Worm (Caenorhabditis elegans) whole organism, early embryonic: ENCODE measurements around the gene C18D4.12.

ENCODE experiments used
- B0310.2 ChIP-seq: sonication (generic microtip); optimal IDR thresholded peaks from 2 replicates; lab custom pipeline; 2016; ENCODE audit warnings: mild to moderate bottlenecking, missing genetic modification characterization, missing compliant biosample characterization
- F13C5.2 ChIP-seq: sonication (generic microtip); optimal IDR thresholded peaks from 2 replicates; lab custom pipeline; 2017; ENCODE audit warnings: mild to moderate bottlenecking, missing genetic modification characterization, inconsistent platforms, missing compliant biosample characterization
- aly-1 ChIP-seq: sonication (generic microtip); optimal IDR thresholded peaks from 2 replicates; lab custom pipeline; 2016; ENCODE audit warnings: missing genetic modification characterization, missing compliant biosample characterization
- ama-1 ChIP-seq: fragments of 150-350 bp; optimal IDR thresholded peaks from 2 replicates; lab custom pipeline; 2014
- ceh-13 ChIP-seq: fragments of 200-800 bp; sonication (Bioruptor generic); optimal IDR thresholded peaks from 2 replicates; lab custom pipeline; 2018; ENCODE audit warnings: mild to moderate bottlenecking, missing genetic modification characterization, missing compliant biosample characterization
- ceh-36 ChIP-seq: sonication (generic microtip); optimal IDR thresholded peaks from 2 replicates; lab custom pipeline; 2016; ENCODE audit warnings: missing genetic modification characterization, inconsistent platforms, missing compliant biosample characterization
- ets-7 ChIP-seq: sonication (generic microtip); optimal IDR thresholded peaks from 2 replicates; lab custom pipeline; 2016; ENCODE audit warnings: missing genotype, missing genetic modification characterization, missing compliant biosample characterization
- flt-1 ChIP-seq: fragments of 200-800 bp; sonication (Bioruptor generic); IDR thresholded peaks from 2 replicates; pipeline ENCODE4 v1.3.6; 2022; ENCODE audit warnings: missing genetic modification characterization, missing compliant biosample characterization
- hmbx-1 ChIP-seq: sonication (generic microtip); optimal IDR thresholded peaks from 2 replicates; lab custom pipeline; 2016; ENCODE audit warnings: mild to moderate bottlenecking, missing genetic modification characterization, missing compliant biosample characterization
- hmg-4 ChIP-seq: fragments of 200-800 bp; sonication (Bioruptor generic); optimal IDR thresholded peaks from 2 replicates; lab custom pipeline; 2018; ENCODE audit warnings: mild to moderate bottlenecking, missing genetic modification characterization, missing compliant biosample characterization
- hnd-1 ChIP-seq: sonication (generic microtip); optimal IDR thresholded peaks from 2 replicates; lab custom pipeline; 2016; ENCODE audit warnings: missing genetic modification characterization, missing compliant biosample characterization
- pes-1 ChIP-seq: fragments of 200-800 bp; sonication (Bioruptor generic); IDR thresholded peaks from 2 replicates; pipeline ENCODE4 v1.3.6; 2022; ENCODE audit warnings: missing genetic modification reagents, missing genetic modification characterization, missing compliant biosample characterization
- scrt-1 ChIP-seq: fragments of 200-800 bp; sonication (Bioruptor generic); IDR thresholded peaks from 2 replicates; pipeline ENCODE4 v1.3.6; 2022; ENCODE audit warnings: missing genetic modification characterization, missing compliant biosample characterization
- sea-1 ChIP-seq: fragments of 200-800 bp; sonication (Bioruptor generic); conservative IDR thresholded peaks from 2 replicates; pipeline ENCODE4 v1.3.6; 2022; ENCODE audit warnings: missing genetic modification characterization, missing compliant biosample characterization
- tbx-11 ChIP-seq: fragments of 200-800 bp; sonication (Bioruptor generic); IDR thresholded peaks from 2 replicates; pipeline ENCODE4 v1.3.6; 2022; ENCODE audit warnings: missing genetic modification characterization, missing compliant biosample characterization
- tbx-37 ChIP-seq: fragments of 200-800 bp; sonication (Bioruptor generic); conservative IDR thresholded peaks from 2 replicates; pipeline ENCODE4 v1.3.6; 2022; ENCODE audit warnings: missing genetic modification reagents, missing genetic modification characterization, missing compliant biosample characterization
- tra-4 ChIP-seq: sonication (generic microtip); optimal IDR thresholded peaks from 2 replicates; lab custom pipeline; 2017; ENCODE audit warnings: missing genetic modification characterization, missing compliant biosample characterization

The C18D4.12 gene

DNA sequence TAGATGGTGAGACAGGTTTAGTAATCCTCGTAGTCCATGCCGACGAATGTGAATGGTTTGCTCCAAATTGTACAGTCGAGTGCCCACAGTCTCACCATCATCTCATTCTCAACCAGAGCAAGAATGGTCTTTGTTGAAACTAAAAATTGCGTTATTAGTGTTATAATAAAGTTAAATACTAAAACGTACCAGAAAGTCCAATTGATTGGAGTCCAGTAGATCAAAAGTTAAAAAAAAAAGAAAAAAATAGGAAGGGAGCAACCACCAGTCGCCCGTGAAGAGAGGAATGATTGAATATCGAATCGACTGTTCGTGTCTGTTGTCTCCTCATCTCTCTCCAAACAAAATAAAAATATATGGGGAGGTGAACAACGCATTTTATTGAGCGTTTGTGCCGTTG, at the start of gene C18D4.12:
C18D4.12 (minus strand) TSS at position 101 of the 400 bp plus-strand sequence.
- TF ChIP-seq hnd-1 (tag; lab: Kevin White, UChicago) (no peak), ceh-36 (tag; lab: Kevin White, UChicago) (no peak), ama-1 (lab: Kevin White, UChicago) (no peak), ceh-13 (GFP tag; lab: Kevin White, UChicago) (no peak), tbx-11 (GFP tag; lab: Robert Waterston, UW) (no peak), F13C5.2 (tag; lab: Kevin White, UChicago) (no peak), B0310.2 (tag; lab: Kevin White, UChicago) (no peak), hmg-4 (GFP tag; lab: Kevin White, UChicago) (no peak), flt-1 (GFP tag; lab: Robert Waterston, UW) (no peak), hmbx-1 (tag; lab: Kevin White, UChicago) (no peak), scrt-1 (GFP tag; lab: Robert Waterston, UW) (no peak), sea-1 (GFP tag; lab: Robert Waterston, UW) (no peak), aly-1 (tag; lab: Kevin White, UChicago) (no peak), tra-4 (tag; lab: Kevin White, UChicago) (no peak), tbx-37 (GFP tag; lab: Robert Waterston, UW) (no peak)

DNA sequence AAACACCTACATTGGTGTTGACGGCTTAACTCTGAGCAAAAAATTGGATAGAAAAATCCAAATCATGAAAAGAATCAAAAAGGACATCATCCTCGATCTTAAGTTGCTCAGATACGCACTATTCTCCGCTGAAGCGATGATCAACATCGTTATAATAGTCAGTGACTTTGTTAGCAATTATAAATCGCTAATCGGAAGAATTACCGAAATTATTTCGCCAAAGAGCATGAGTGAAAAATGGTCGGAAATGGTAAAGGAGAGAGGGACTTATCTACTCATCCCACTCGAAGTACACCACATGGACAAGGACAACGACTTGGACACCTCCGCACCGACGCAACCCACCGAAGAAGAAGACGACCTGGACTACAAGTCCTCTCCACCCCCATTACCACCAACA, 49.6 kb upstream of the C18D4.12 start:
- TF ChIP-seq F13C5.2 (tag; lab: Kevin White, UChicago): no peak
- TF ChIP-seq ets-7 (tag; lab: Kevin White, UChicago): no peak
- TF ChIP-seq sea-1 (GFP tag; lab: Robert Waterston, UW): no peak
- TF ChIP-seq tbx-11 (GFP tag; lab: Robert Waterston, UW): no peak
- no peak for TF ChIP-seq ceh-36 (tag; lab: Kevin White, UChicago)

DNA sequence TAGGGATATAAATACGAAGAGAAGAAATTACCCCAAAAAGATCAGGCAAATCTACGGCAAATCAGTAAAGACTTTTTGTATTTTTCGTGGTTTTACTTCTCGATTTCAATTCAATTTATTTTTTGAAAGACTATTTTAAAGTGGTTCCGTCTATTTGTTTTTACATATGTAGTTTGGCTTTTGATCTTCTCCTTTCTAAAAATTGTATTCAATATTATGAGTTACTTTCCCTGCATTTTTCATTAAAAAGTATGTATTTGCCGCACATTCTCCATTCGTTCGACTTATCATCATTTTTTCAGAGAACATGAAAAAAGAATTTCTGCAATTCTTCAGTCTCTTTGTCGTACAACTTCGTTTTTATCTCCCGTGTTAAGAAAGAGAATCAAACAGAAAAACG, 36.5 kb upstream of the C18D4.12 start, which contains the start of gene C38D9.2:
C38D9.2 (plus strand) TSS at position 301 of the 400 bp plus-strand sequence.
- TF ChIP-seq tbx-11 (GFP tag; lab: Robert Waterston, UW) (no peak), B0310.2 (tag; lab: Kevin White, UChicago) (no peak), aly-1 (tag; lab: Kevin White, UChicago) (no peak), tbx-37 (GFP tag; lab: Robert Waterston, UW) (no peak), flt-1 (GFP tag; lab: Robert Waterston, UW) (no peak), ama-1 (lab: Kevin White, UChicago) (no peak), F13C5.2 (tag; lab: Kevin White, UChicago) (no peak), tra-4 (tag; lab: Kevin White, UChicago) (no peak), pes-1 (GFP tag; lab: Robert Waterston, UW) (no peak), ets-7 (tag; lab: Kevin White, UChicago) (no peak), hnd-1 (tag; lab: Kevin White, UChicago) (no peak)

DNA sequence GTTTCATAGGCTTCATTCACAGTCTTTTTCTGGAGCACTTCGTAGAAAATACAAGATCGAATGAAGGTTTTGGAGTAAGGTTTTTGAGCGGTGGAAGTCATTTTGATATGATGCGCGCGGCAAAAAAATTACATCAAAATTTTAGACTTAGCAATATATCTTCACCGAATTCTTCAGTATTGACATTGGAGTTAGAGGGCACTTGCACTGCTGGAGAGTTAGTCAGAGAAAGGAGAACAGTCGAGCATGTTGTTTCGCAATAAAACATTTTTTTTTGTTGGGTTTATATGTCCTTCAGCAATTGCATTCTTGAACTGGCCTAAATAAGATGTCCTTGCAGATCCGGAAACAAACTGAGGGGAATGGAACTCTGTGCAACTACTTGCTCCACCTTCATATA, 35.5 kb upstream of the C18D4.12 start, which contains the start of gene fbxa-171:
fbxa-171 (minus strand) TSS at position 101 of the 400 bp plus-strand sequence.
- TF ChIP-seq hnd-1 (tag; lab: Kevin White, UChicago): no peak
- no peak for TF ChIP-seq sea-1 (GFP tag; lab: Robert Waterston, UW)
- TF ChIP-seq tbx-37 (GFP tag; lab: Robert Waterston, UW): no peak
- TF ChIP-seq ceh-36 (tag; lab: Kevin White, UChicago): no peak
- no peak for TF ChIP-seq tra-4 (tag; lab: Kevin White, UChicago)
- TF ChIP-seq hmg-4 (GFP tag; lab: Kevin White, UChicago): no peak
- no peak for TF ChIP-seq ceh-13 (GFP tag; lab: Kevin White, UChicago)
- TF ChIP-seq tbx-11 (GFP tag; lab: Robert Waterston, UW): no peak
- TF ChIP-seq F13C5.2 (tag; lab: Kevin White, UChicago): no peak
- no peak for TF ChIP-seq aly-1 (tag; lab: Kevin White, UChicago)
- TF ChIP-seq hmbx-1 (tag; lab: Kevin White, UChicago): no peak
- TF ChIP-seq ama-1 (lab: Kevin White, UChicago): no peak
- no peak for TF ChIP-seq pes-1 (GFP tag; lab: Robert Waterston, UW)

DNA sequence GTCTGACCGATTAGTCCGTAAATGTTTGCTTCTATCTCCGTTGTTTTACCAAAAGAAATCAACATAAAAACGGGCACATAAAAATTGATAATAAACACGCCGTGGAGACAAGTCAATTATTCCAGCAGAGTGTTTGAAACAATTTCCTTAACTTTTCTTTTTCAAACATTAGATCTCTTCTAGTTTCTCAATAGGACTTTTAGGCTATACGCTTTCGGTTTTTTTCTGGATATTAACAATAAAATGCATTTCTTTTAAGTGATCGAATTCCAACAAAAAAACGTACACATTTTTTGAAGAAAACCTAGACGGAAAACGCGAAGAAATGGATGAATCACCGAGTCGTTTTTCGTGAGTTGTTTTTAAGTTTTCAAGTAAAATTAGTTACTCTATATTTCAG, 28.6 kb upstream of the C18D4.12 start, which contains the start of gene fbxa-172:
fbxa-172 (plus strand) TSS at position 301 of the 400 bp plus-strand sequence.
- TF ChIP-seq F13C5.2 (tag; lab: Kevin White, UChicago) (no peak), tra-4 (tag; lab: Kevin White, UChicago) (no peak), ceh-13 (GFP tag; lab: Kevin White, UChicago) (no peak), scrt-1 (GFP tag; lab: Robert Waterston, UW) (no peak), ets-7 (tag; lab: Kevin White, UChicago) (no peak), pes-1 (GFP tag; lab: Robert Waterston, UW) (no peak), hnd-1 (tag; lab: Kevin White, UChicago) (no peak), flt-1 (GFP tag; lab: Robert Waterston, UW) (no peak), hmbx-1 (tag; lab: Kevin White, UChicago) (no peak), ama-1 (lab: Kevin White, UChicago) (no peak), ceh-36 (tag; lab: Kevin White, UChicago) (no peak), sea-1 (GFP tag; lab: Robert Waterston, UW) (no peak), tbx-37 (GFP tag; lab: Robert Waterston, UW) (no peak), aly-1 (tag; lab: Kevin White, UChicago) (no peak), tbx-11 (GFP tag; lab: Robert Waterston, UW) (no peak), hmg-4 (GFP tag; lab: Kevin White, UChicago) (no peak), B0310.2 (tag; lab: Kevin White, UChicago) (no peak)

DNA sequence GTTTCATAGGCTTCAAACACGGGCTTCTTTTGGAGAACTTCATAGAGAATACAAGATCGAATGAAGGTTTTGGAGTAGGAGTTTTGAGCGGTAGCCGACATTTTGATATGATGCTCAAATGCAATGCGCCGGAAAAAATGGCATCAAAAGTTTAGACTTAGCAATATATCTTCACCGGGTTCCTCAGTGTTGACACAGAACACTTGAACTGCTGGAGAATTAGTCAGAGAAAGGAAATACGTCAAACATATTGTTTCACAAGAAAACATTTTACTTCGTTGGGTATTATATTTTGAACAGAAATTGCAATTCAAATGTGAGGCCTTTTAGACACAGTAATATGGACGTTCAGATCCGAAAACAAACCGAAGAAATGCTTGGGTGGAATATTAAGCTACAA, 28.0 kb upstream of the C18D4.12 start, which contains the start of gene fbxa-174:
fbxa-174 (minus strand) TSS at position 101 of the 400 bp plus-strand sequence.
- TF ChIP-seq ceh-13 (GFP tag; lab: Kevin White, UChicago) (no peak), aly-1 (tag; lab: Kevin White, UChicago) (no peak), pes-1 (GFP tag; lab: Robert Waterston, UW) (no peak), scrt-1 (GFP tag; lab: Robert Waterston, UW) (no peak), ama-1 (lab: Kevin White, UChicago) (no peak)
